Fruit fly (Drosophila melanogaster): Measurements from ENCODE around the gene CG32588.

DNA sequence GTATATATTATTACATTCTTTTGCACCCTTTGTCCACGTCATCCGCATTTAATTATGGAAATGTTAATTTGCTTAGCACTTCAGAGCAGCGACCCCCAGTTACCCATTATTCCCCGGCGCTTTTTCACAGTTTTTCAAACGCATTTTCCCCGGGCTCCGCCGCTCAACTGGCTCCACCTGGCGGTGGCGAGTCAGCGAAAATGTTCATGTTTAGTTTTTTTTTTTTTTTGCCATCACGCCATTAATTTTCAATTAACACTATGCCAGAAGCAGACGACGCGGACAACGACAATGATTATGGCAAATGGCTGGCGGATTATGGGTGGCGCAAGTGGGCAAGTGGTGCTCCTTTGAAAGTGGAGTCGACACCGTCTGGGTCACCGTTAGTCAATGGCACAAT, 2.8 kb downstream of the CG32588 start:
- no peak for TF ChIP-seq Myc (optimal IDR thresholded peaks at IDR 0.05)
- TF ChIP-seq psq (optimal IDR thresholded peaks at IDR 0.05): no peak
- TF ChIP-seq h (optimal IDR thresholded peaks at IDR 0.05): no peak

All from Kc167 (cell line).